Worm (Caenorhabditis elegans): ENCODE data around the gene clc-31.
A peak's percentile ranks its signal among the peaks of the same experiment; 100 is the strongest.

DNA sequence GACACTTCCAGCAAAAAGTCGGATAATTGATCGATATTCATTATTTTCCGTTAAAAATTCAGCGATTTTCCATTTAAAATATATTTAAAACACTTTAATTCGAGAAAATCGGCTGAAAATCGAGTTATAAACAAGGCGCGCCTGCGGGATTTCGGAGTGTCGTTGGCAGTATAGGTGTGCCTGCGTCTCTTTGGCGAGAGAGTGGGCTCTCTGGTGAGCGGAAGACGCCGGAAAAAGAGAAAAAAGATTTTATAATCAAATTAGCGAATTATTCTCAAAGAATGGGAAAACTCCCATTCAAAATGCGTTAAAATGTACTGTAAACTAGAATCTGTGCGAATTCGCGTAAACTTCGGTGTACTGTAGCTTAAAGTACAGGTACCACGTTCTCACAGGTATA, 7.4 kb downstream of the clc-31 start, which contains the start of gene D1069.3:
- TF ChIP-seq unc-62 (GFP tag; optimal IDR thresholded peaks at IDR 0.05): no peak
- TF ChIP-seq alr-1 (tag; optimal IDR thresholded peaks at IDR 0.05; ENCODE audit: borderline replicate concordance): no peak
- TF ChIP-seq nhr-85 (tag): peak; percentile 39
- no peak for TF ChIP-seq ama-1 (optimal IDR thresholded peaks at IDR 0.05)
- no peak for TF ChIP-seq sptf-1 (tag; optimal IDR thresholded peaks at IDR 0.05)
- TF ChIP-seq mep-1 (tag; optimal IDR thresholded peaks at IDR 0.05): peak; percentile 50
- TF ChIP-seq tlp-1 (tag; optimal IDR thresholded peaks at IDR 0.05): no peak
- no peak for TF ChIP-seq snpc-4 (tag; optimal IDR thresholded peaks at IDR 0.05)
- TF ChIP-seq nhr-20 (tag; optimal IDR thresholded peaks at IDR 0.05): peak; percentile 11
- TF ChIP-seq ceh-82 (tag; optimal IDR thresholded peaks at IDR 0.05): peak; percentile 31 to 52 (median 41)

Data from whole organism, L1 larva.